Worm (Caenorhabditis elegans): ENCODE measurements around the gene wnk-1.
A peak's percentile ranks its signal among the peaks of the same experiment; 100 is the strongest.
"Not testable (repeated sequence)": the region's sequence is repeated elsewhere in the genome, so short reads cannot be mapped to it uniquely, and the experiment has no call there.

Gene wnk-1

ce11 chrIV:9239151-9239550 lies 39.2 kb downstream of the wnk-1 start:
- TF ChIP-seq zip-8 (tag; optimal IDR thresholded peaks at IDR 0.05) (no peak), ceh-83 (GFP tag; optimal IDR thresholded peaks at IDR 0.05) (no peak), elt-1 (tag; optimal IDR thresholded peaks at IDR 0.05; ENCODE audit: borderline replicate concordance, insufficient read depth) (no peak), sptf-1 (tag; optimal IDR thresholded peaks at IDR 0.05) (no peak)

- TF ChIP-seq tbx-8 (GFP tag; optimal IDR thresholded peaks at IDR 0.05), result no peak
- no peak for TF ChIP-seq ztf-11 (tag; optimal IDR thresholded peaks at IDR 0.05)
- TF ChIP-seq elt-1 (tag; optimal IDR thresholded peaks at IDR 0.05; ENCODE audit: borderline replicate concordance, insufficient read depth), result no peak
- TF ChIP-seq nhr-2 (tag; optimal IDR thresholded peaks at IDR 0.05), result no peak
- no peak for TF ChIP-seq unc-62 (GFP tag; optimal IDR thresholded peaks at IDR 0.05)
Measured at ce11 chrIV:9243670-9244069, 43.8 kb downstream of the wnk-1 start, which contains the start of gene rab-28. Gene rab-28, minus strand, starts transcription at chrIV:9244012.

DNA sequence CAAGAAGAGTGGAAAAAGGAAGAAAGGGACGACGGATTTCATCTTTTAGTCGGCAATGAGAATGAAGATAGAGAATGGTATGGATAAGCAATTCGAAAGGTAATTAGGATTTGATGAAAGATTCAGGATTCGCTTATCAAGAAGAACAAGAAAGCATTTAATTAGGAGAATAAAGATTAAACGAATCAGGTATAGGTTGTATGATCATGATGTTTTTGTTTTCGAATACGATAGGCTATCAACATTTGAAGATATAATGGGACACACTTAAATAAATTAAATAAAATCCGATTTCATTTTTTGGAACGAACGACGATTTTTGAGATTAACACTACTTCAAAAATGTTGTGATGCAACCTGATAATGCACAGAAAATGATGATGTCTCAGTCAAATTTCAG lies 45.5 kb downstream of the wnk-1 start, which contains the start of gene Y11D7A.5:
TSS of gene Y11D7A.5 (minus strand) at position 101 of the 400 bp plus-strand sequence.
- TF ChIP-seq ztf-11 (tag; optimal IDR thresholded peaks at IDR 0.05) (no peak), zip-8 (tag; optimal IDR thresholded peaks at IDR 0.05) (no peak), unc-120 (tag; optimal IDR thresholded peaks at IDR 0.05; ENCODE audit: poor library complexity, severe bottlenecking) (no peak), pha-4 (tag; optimal IDR thresholded peaks at IDR 0.05) (no peak), ceh-83 (GFP tag; optimal IDR thresholded peaks at IDR 0.05) (no peak), nhr-76 (tag; optimal IDR thresholded peaks at IDR 0.05) (no peak), ceh-39 (tag; optimal IDR thresholded peaks at IDR 0.05) (no peak), elt-3 (tag; optimal IDR thresholded peaks at IDR 0.05) (no peak), sem-2 (GFP tag; optimal IDR thresholded peaks at IDR 0.05) (no peak)

ce11 chrIV:9249219-9249618 lies 49.3 kb downstream of the wnk-1 start, which contains the start of gene Y11D7A.7:
Gene Y11D7A.7, plus strand, starts transcription at chrIV:9249519.
- TF ChIP-seq nhr-2 (tag; optimal IDR thresholded peaks at IDR 0.05); sem-2 (GFP tag; optimal IDR thresholded peaks at IDR 0.05); unc-120 (tag; optimal IDR thresholded peaks at IDR 0.05; ENCODE audit: poor library complexity, severe bottlenecking): not testable (repeated sequence)

ce11 chrIV:9251079-9251478 lies 51.2 kb downstream of the wnk-1 start, which contains the start of gene Y11D7A.8:
Gene Y11D7A.8, plus strand, starts transcription at chrIV:9251379.
- no peak for TF ChIP-seq tbx-8 (GFP tag; optimal IDR thresholded peaks at IDR 0.05)
- no peak for TF ChIP-seq nhr-237 (tag; optimal IDR thresholded peaks at IDR 0.05)
- no peak for TF ChIP-seq mls-2 (tag; optimal IDR thresholded peaks at IDR 0.05)
- no peak for TF ChIP-seq lsy-2 (tag; optimal IDR thresholded peaks at IDR 0.05)
- no peak for TF ChIP-seq hlh-1 (tag; optimal IDR thresholded peaks at IDR 0.05)
- TF ChIP-seq snpc-4 (tag; optimal IDR thresholded peaks at IDR 0.05), result no peak
- TF ChIP-seq pha-4 (tag; optimal IDR thresholded peaks at IDR 0.05), result no peak
- no peak for TF ChIP-seq unc-62 (GFP tag; optimal IDR thresholded peaks at IDR 0.05)
- TF ChIP-seq unc-39 (tag; optimal IDR thresholded peaks at IDR 0.05), result no peak
- TF ChIP-seq lin-13 (tag; optimal IDR thresholded peaks at IDR 0.05), result no peak

ce11 chrIV:9256017-9256416 lies 56.1 kb downstream of the wnk-1 start, which contains the start of gene Y11D7A.9:
Gene Y11D7A.9, minus strand, starts transcription at chrIV:9256117.
- TF ChIP-seq hlh-1 (tag; optimal IDR thresholded peaks at IDR 0.05) (no peak), zip-8 (tag; optimal IDR thresholded peaks at IDR 0.05) (no peak), snpc-4 (tag; optimal IDR thresholded peaks at IDR 0.05) (no peak), sem-2 (GFP tag; optimal IDR thresholded peaks at IDR 0.05) (no peak)

- peak; percentile 88 for TF ChIP-seq zip-8 (tag; optimal IDR thresholded peaks at IDR 0.05)
- TF ChIP-seq lin-13 (tag; optimal IDR thresholded peaks at IDR 0.05), result no peak
Measured at ce11 chrIV:9256865-9257264, 57.0 kb downstream of the wnk-1 start.

ce11 chrIV:9258547-9258946 lies 58.6 kb downstream of the wnk-1 start:
- no peak for TF ChIP-seq M03D4.4 (tag; optimal IDR thresholded peaks at IDR 0.05)
- TF ChIP-seq ham-2 (GFP tag; optimal IDR thresholded peaks at IDR 0.05), result peak; percentile 6

DNA sequence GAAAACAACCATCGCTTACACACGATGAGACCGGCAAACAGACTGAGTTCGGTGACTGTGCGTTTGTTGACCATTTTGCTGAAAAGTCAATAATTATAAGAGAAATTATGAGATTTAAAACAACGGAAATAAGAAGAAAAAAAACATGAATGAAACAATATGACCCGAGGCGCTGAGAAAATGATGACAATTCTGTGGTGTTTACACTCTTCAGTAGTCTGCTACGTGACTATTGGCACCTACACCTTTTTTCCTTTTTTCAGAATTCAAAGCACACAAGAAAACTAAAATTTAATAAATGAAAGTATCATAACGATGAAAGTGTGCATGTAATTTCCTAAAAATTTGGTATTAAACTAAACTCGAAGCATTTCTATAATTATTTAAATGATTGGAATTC lies 59.8 kb downstream of the wnk-1 start, which contains the start of gene Y11D7A.10:
TSS of gene Y11D7A.10 (minus strand) at position 82 of the 400 bp plus-strand sequence.
- TF ChIP-seq lsy-2 (tag; optimal IDR thresholded peaks at IDR 0.05) (no peak), snpc-4 (tag; optimal IDR thresholded peaks at IDR 0.05) (no peak), flh-1 (GFP tag; optimal IDR thresholded peaks at IDR 0.05) (no peak), mab-5 (tag; optimal IDR thresholded peaks at IDR 0.05) (no peak), lin-32 (GFP tag; optimal IDR thresholded peaks at IDR 0.05) (no peak), drap-1 (GFP tag; optimal IDR thresholded peaks at IDR 0.05) (no peak), zip-8 (tag; optimal IDR thresholded peaks at IDR 0.05) (no peak), hlh-1 (tag; optimal IDR thresholded peaks at IDR 0.05) (no peak), ztf-11 (tag; optimal IDR thresholded peaks at IDR 0.05) (no peak), elt-1 (tag; optimal IDR thresholded peaks at IDR 0.05; ENCODE audit: borderline replicate concordance, insufficient read depth) (no peak), unc-62 (GFP tag; optimal IDR thresholded peaks at IDR 0.05) (no peak), nhr-12 (tag; optimal IDR thresholded peaks at IDR 0.05) (no peak), pha-4 (tag; optimal IDR thresholded peaks at IDR 0.05) (no peak), ceh-43 (GFP tag; optimal IDR thresholded peaks at IDR 0.05) (no peak)
